Fruit fly (Drosophila melanogaster) whole organism, embryonic: ENCODE results near the gene CkIIbeta.

Experiments used
- B-H2 ChIP-seq: fragments of 200-800 bp; sonication (Bioruptor generic); optimal IDR thresholded peaks from 2 replicates; lab custom pipeline; 2018; ENCODE audit warnings: missing biosample characterization, mild to moderate bottlenecking, missing genetic modification characterization
- CG1024 ChIP-seq: fragments of 200-800 bp; sonication (Bioruptor generic); IDR thresholded peaks from 2 replicates; pipeline ENCODE4 v1.3.6; 2022; ENCODE audit warnings: missing biosample characterization, missing genetic modification characterization
- CG10366 ChIP-seq: fragments of 200-800 bp; sonication (Bioruptor generic); IDR thresholded peaks from 2 replicates; pipeline ENCODE4 v1.3.6; 2022; ENCODE audit warnings: missing biosample characterization, missing genetic modification characterization
- CG11085 ChIP-seq: fragments of 200-800 bp; sonication (Bioruptor generic); IDR thresholded peaks from 2 replicates; pipeline ENCODE4 v1.3.6; 2022; ENCODE audit warnings: missing biosample characterization, missing genetic modification characterization
- CG11456 ChIP-seq: fragments of 200-800 bp; sonication (Bioruptor generic); IDR thresholded peaks from 3 replicates; pipeline ENCODE4 v1.3.6; 2022; ENCODE audit warnings: missing biosample characterization, missing genetic modification characterization
- CG11504 ChIP-seq: fragments of 200-800 bp; sonication (Bioruptor generic); optimal IDR thresholded peaks from 3 replicates; lab custom pipeline; 2019; ENCODE audit warnings: missing biosample characterization, mild to moderate bottlenecking, missing genetic modification characterization, moderate library complexity
- CG13123 ChIP-seq: fragments of 200-800 bp; sonication (Bioruptor generic); optimal IDR thresholded peaks from 2 replicates; lab custom pipeline; 2016; ENCODE audit warnings: missing biosample characterization, missing genetic modification characterization
- CG14441 ChIP-seq: fragments of 200-800 bp; sonication (Bioruptor generic); IDR thresholded peaks from 2 replicates; pipeline ENCODE4 v1.3.6; 2022; ENCODE audit warnings: missing biosample characterization, missing genetic modification characterization
- CG17361 ChIP-seq: fragments of 200-800 bp; sonication (Bioruptor generic); IDR thresholded peaks from 3 replicates; pipeline ENCODE4 v1.3.6; 2022; ENCODE audit warnings: missing biosample characterization, missing genetic modification characterization
- CG17612 ChIP-seq: fragments of 200-800 bp; sonication (Bioruptor generic); IDR thresholded peaks from 2 replicates; pipeline ENCODE4 v1.3.6; 2022; ENCODE audit warnings: missing biosample characterization, missing genetic modification characterization
- CG2202 ChIP-seq: fragments of 200-800 bp; sonication (Bioruptor generic); optimal IDR thresholded peaks from 2 replicates; lab custom pipeline; 2018; ENCODE audit warnings: missing biosample characterization, mild to moderate bottlenecking, missing genetic modification characterization
- CG2875 ChIP-seq: fragments of 200-800 bp; sonication (Bioruptor generic); optimal IDR thresholded peaks from 2 replicates; lab custom pipeline; 2017; ENCODE audit warnings: missing biosample characterization, mild to moderate bottlenecking, missing genetic modification characterization, missing genetic modification reagents
- CG30431 ChIP-seq: fragments of 200-800 bp; sonication (Bioruptor generic); optimal IDR thresholded peaks from 2 replicates; lab custom pipeline; 2017; ENCODE audit warnings: missing biosample characterization, missing genetic modification characterization
- CG31224 ChIP-seq: fragments of 200-800 bp; sonication (Bioruptor generic); IDR thresholded peaks from 2 replicates; pipeline ENCODE4 v1.3.6; 2022; ENCODE audit warnings: missing biosample characterization, missing genetic modification characterization
- CG33557 ChIP-seq: fragments of 200-800 bp; sonication (Bioruptor generic); optimal IDR thresholded peaks from 2 replicates; lab custom pipeline; 2019; ENCODE audit warnings: missing biosample characterization, mild to moderate bottlenecking, missing genetic modification characterization, moderate library complexity
- CG3726 ChIP-seq: fragments of 200-800 bp; sonication (Bioruptor generic); IDR thresholded peaks from 3 replicates; pipeline ENCODE4, ENCODE4 v1.3.6; 2022; ENCODE audit warnings: missing biosample characterization, missing genetic modification characterization
- CG7786 ChIP-seq: fragments of 200-800 bp; sonication (Bioruptor generic); optimal IDR thresholded peaks from 2 replicates; lab custom pipeline; 2016; ENCODE audit warnings: missing biosample characterization, missing genetic modification characterization
- Dbx ChIP-seq: fragments of 200-800 bp; sonication (Bioruptor generic); IDR thresholded peaks from 3 replicates; pipeline ENCODE4 v1.3.6; 2022; ENCODE audit warnings: missing biosample characterization, missing genetic modification characterization
- Doc3 ChIP-seq: fragments of 200-800 bp; sonication (Bioruptor generic); IDR thresholded peaks from 3 replicates; pipeline ENCODE4 v1.3.6; 2022; ENCODE audit warnings: missing biosample characterization, missing genetic modification characterization; ENCODE audit not compliant: partially characterized antibody
- E2f2 ChIP-seq: fragments of 200-800 bp; sonication (Bioruptor generic); IDR thresholded peaks from 2 replicates; pipeline ENCODE4 v1.3.6; 2022; ENCODE audit warnings: missing biosample characterization, missing genetic modification characterization
- Hand ChIP-seq: fragments of 200-800 bp; sonication (Bioruptor generic); optimal IDR thresholded peaks from 2 replicates; lab custom pipeline; 2017; ENCODE audit warnings: mild to moderate bottlenecking, missing biosample characterization, missing genetic modification reagents, missing genetic modification characterization
- Lpt ChIP-seq: fragments of >200 bp; optimal IDR thresholded peaks from 2 replicates; lab custom pipeline; 2018; ENCODE audit warnings: missing biosample characterization, missing genetic modification characterization
- Nf-YC ChIP-seq: fragments of 200-800 bp; optimal IDR thresholded peaks from 3 replicates; lab custom pipeline; 2019; ENCODE audit warnings: missing biosample characterization, mild to moderate bottlenecking, missing genetic modification characterization, moderate library complexity
- Oaz ChIP-seq: fragments of 200-800 bp; sonication (Bioruptor generic); IDR thresholded peaks from 2 replicates; pipeline ENCODE4 v1.3.6; 2022; ENCODE audit warnings: missing biosample characterization, missing genetic modification characterization
- Oli ChIP-seq: fragments of 200-800 bp; sonication (Bioruptor generic); optimal IDR thresholded peaks from 2 replicates; lab custom pipeline; 2018; ENCODE audit warnings: missing biosample characterization, mild to moderate bottlenecking, missing genetic modification characterization, moderate library complexity
- Opbp ChIP-seq: fragments of 200-800 bp; sonication (Bioruptor generic); IDR thresholded peaks from 3 replicates; pipeline ENCODE4 v1.3.6; 2022; ENCODE audit warnings: missing biosample characterization, missing genetic modification characterization; ENCODE audit not compliant: partially characterized antibody
- Poxn ChIP-seq: fragments of 200-800 bp; sonication (Bioruptor generic); IDR thresholded peaks from 2 replicates; pipeline ENCODE4 v1.3.6; 2022; ENCODE audit warnings: missing biosample characterization, missing genetic modification characterization
- aop ChIP-seq: fragments of 200-800 bp; sonication (Bioruptor generic); IDR thresholded peaks from 2 replicates; pipeline ENCODE4 v1.3.6; 2022; ENCODE audit warnings: missing biosample characterization, missing genetic modification characterization
- bcd ChIP-seq: fragments of 200-800 bp; sonication (Bioruptor generic); optimal IDR thresholded peaks from 2 replicates; lab custom pipeline; 2017; ENCODE audit warnings: missing biosample characterization, mild to moderate bottlenecking, missing genetic modification characterization
- bsh ChIP-seq, 2 experiments: fragments of 200-800 bp; sonication (Bioruptor generic); optimal IDR thresholded peaks; 2 replicates each; lab custom pipeline; 2017 to 2018; ENCODE audit warnings: mild to moderate bottlenecking in 2 of 2, missing biosample characterization in 2 of 2, missing genetic modification characterization in 2 of 2, moderate library complexity in 1 of 2
- esg ChIP-seq: fragments of 200-800 bp; sonication (Bioruptor generic); conservative IDR thresholded peaks from 2 replicates; pipeline ENCODE4 v1.3.6; 2022; ENCODE audit warnings: missing biosample characterization, missing genetic modification characterization
- ewg ChIP-seq: fragments of 200-800 bp; sonication (Bioruptor generic); optimal IDR thresholded peaks from 3 replicates; lab custom pipeline; 2017; ENCODE audit warnings: mild to moderate bottlenecking, missing biosample characterization, missing genetic modification reagents, missing genetic modification characterization
- fru ChIP-seq: fragments of >200 bp; optimal IDR thresholded peaks from 2 replicates; lab custom pipeline; 2017
- grn ChIP-seq: fragments of 200-800 bp; sonication (Bioruptor generic); optimal IDR thresholded peaks from 3 replicates; lab custom pipeline; 2017; ENCODE audit warnings: missing biosample characterization, missing genetic modification characterization
- gro ChIP-seq: fragments of 200-800 bp; sonication (Bioruptor generic); optimal IDR thresholded peaks from 2 replicates; lab custom pipeline; 2016; ENCODE audit warnings: missing biosample characterization, missing genetic modification characterization
- gsb ChIP-seq: fragments of 200-800 bp; sonication (Bioruptor generic); IDR thresholded peaks from 2 replicates; pipeline ENCODE4 v1.3.6; 2022; ENCODE audit warnings: missing biosample characterization, missing genetic modification characterization
- inv ChIP-seq: fragments of 200-800 bp; sonication (Bioruptor generic); IDR thresholded peaks from 2 replicates; pipeline ENCODE4 v1.3.6; 2022; ENCODE audit warnings: missing biosample characterization, missing genetic modification characterization; ENCODE audit not compliant: partially characterized antibody
- knrl ChIP-seq: fragments of 200-800 bp; sonication (Bioruptor generic); IDR thresholded peaks from 3 replicates; pipeline ENCODE4 v1.3.6; 2022; ENCODE audit warnings: missing biosample characterization, missing genetic modification characterization; ENCODE audit not compliant: partially characterized antibody
- maf-S ChIP-seq: fragments of 200-800 bp; sonication (Bioruptor generic); optimal IDR thresholded peaks from 2 replicates; lab custom pipeline; 2016; ENCODE audit warnings: missing biosample characterization, missing genetic modification characterization
- oc ChIP-seq: fragments of 200-800 bp; sonication (Bioruptor generic); optimal IDR thresholded peaks from 2 replicates; lab custom pipeline; 2018; ENCODE audit warnings: missing biosample characterization, mild to moderate bottlenecking, missing genetic modification characterization, moderate library complexity
- org-1 ChIP-seq: fragments of 200-800 bp; sonication (Bioruptor generic); optimal IDR thresholded peaks from 2 replicates; lab custom pipeline; 2017; ENCODE audit warnings: missing biosample characterization, missing genetic modification characterization
- pan ChIP-seq, 4 experiments: fragments of >200 bp in 3 of 4; fragments of 200-800 bp in 1 of 4; sonication (Bioruptor generic) in 1 of 4; optimal IDR thresholded peaks in 3 of 4; IDR thresholded peaks in 1 of 4; 2 replicates each; pipeline versions ENCODE4 v1.3.6 to Lab custom; 2017 to 2022; ENCODE audit warnings: missing biosample characterization in 2 of 4, missing genetic modification characterization in 2 of 4, mixed read lengths in 1 of 4
- sens ChIP-seq: fragments of 200-800 bp; sonication (Bioruptor generic); peaks from one replicate; lab custom pipeline; 2016; ENCODE audit warnings: missing biosample characterization, missing genetic modification characterization
- slp2 ChIP-seq: fragments of 200-800 bp; sonication (Bioruptor generic); optimal IDR thresholded peaks from 2 replicates; lab custom pipeline; 2016; ENCODE audit warnings: missing biosample characterization, missing genetic modification characterization
- stc ChIP-seq: fragments of 200-800 bp; sonication (Bioruptor generic); IDR thresholded peaks from 2 replicates; pipeline ENCODE4 v1.3.6; 2022; ENCODE audit warnings: missing biosample characterization, missing genetic modification characterization
- stwl ChIP-seq: fragments of 200-800 bp; sonication (Bioruptor generic); optimal IDR thresholded peaks from 3 replicates; lab custom pipeline; 2018; ENCODE audit warnings: missing biosample characterization, mild to moderate bottlenecking, missing genetic modification characterization, moderate library complexity
- tna ChIP-seq: fragments of 200-800 bp; sonication (Bioruptor generic); IDR thresholded peaks from 2 replicates; pipeline ENCODE4 v1.3.6; 2022; ENCODE audit warnings: missing biosample characterization, missing genetic modification characterization; ENCODE audit not compliant: partially characterized antibody
- trem ChIP-seq: fragments of 200-800 bp; optimal IDR thresholded peaks from 3 replicates; lab custom pipeline; 2019; ENCODE audit warnings: missing biosample characterization, mild to moderate bottlenecking, missing genetic modification characterization, moderate library complexity
- trh ChIP-seq: fragments of 200-800 bp; sonication (Bioruptor generic); optimal IDR thresholded peaks from 2 replicates; lab custom pipeline; 2016; ENCODE audit warnings: missing biosample characterization, missing genetic modification characterization
- wor ChIP-seq: fragments of 200-800 bp; sonication (Bioruptor generic); IDR thresholded peaks from 2 replicates; pipeline ENCODE4 v1.3.6; 2022; ENCODE audit warnings: missing biosample characterization, missing genetic modification characterization

The CkIIbeta gene

dm6 chrX:11775987-11776587 lies 16.2 kb upstream of the CkIIbeta start (continued):
- TF ChIP-seq Opbp (GFP tag; lab: Robert Waterston, UW): no peak
- TF ChIP-seq CG1024 (GFP tag; lab: Robert Waterston, UW): 0 out of 2 replicates have a peak, but pooled peaks have one; percentile 30
- TF ChIP-seq Nf-YC: no peak
- no peak for TF ChIP-seq knrl (GFP tag; lab: Robert Waterston, UW)
- no peak for TF ChIP-seq CG13123 (GFP tag; lab: Kevin White, UChicago)
- TF ChIP-seq CG10366 (GFP tag; lab: Robert Waterston, UW): 0 out of 2 replicates have a peak, but pooled peaks have one; percentile 36
- TF ChIP-seq Lpt (GFP tag; lab: Kevin White, UChicago): no peak
- peak; percentile 28 for TF ChIP-seq E2f2
- no peak for TF ChIP-seq CG17361 (GFP tag; lab: Robert Waterston, UW)
- TF ChIP-seq bsh (GFP tag; optimal IDR thresholded peaks at IDR 0.05; lab: Kevin White, UChicago): peak; percentile 67 to 91
- no peak for TF ChIP-seq Dbx (GFP tag; lab: Robert Waterston, UW)
- no peak for TF ChIP-seq CG11456 (GFP tag; lab: Robert Waterston, UW)
- TF ChIP-seq CG2202 (tag; lab: Kevin White, UChicago): peak; percentile 60
- TF ChIP-seq stwl (tag; lab: Kevin White, UChicago): peak; percentile 1
- TF ChIP-seq fru (lab: Kevin White, UChicago): no peak
- TF ChIP-seq aop: no peak
- TF ChIP-seq CG11085 (GFP tag; lab: Robert Waterston, UW): no peak
- peak; percentile 44 for TF ChIP-seq org-1
- TF ChIP-seq B-H2 (GFP tag; lab: Kevin White, UChicago): no peak
- peak; percentile 39 for TF ChIP-seq trem
- TF ChIP-seq wor (GFP tag; lab: Robert Waterston, UW): no peak
- TF ChIP-seq oc (tag; lab: Kevin White, UChicago): peak; percentile 49
- TF ChIP-seq Doc3 (GFP tag; lab: Robert Waterston, UW): no peak
- TF ChIP-seq grn (GFP tag; lab: Kevin White, UChicago): no peak
- peak; percentile 53 for TF ChIP-seq Oli
- no peak for TF ChIP-seq Poxn
- peak; percentile 47 for TF ChIP-seq esg
- TF ChIP-seq inv (GFP tag; lab: Robert Waterston, UW): no peak
- TF ChIP-seq stc: peak; percentile 36; the same call in 1 of the 2 replicates
- TF ChIP-seq CG11504 (tag; lab: Kevin White, UChicago): no peak
- TF ChIP-seq ewg (GFP tag; lab: Kevin White, UChicago): peak; percentile 25
- peak; percentile 55 for TF ChIP-seq bcd (GFP tag; lab: Kevin White, UChicago)
- TF ChIP-seq CG31224 (GFP tag; lab: Robert Waterston, UW): no peak
- no peak for TF ChIP-seq gsb (GFP tag; lab: Robert Waterston, UW)
- peak; percentile 92 for TF ChIP-seq sens (GFP tag; lab: Kevin White, UChicago)
- TF ChIP-seq CG14441 (GFP tag; lab: Robert Waterston, UW): 0 out of 2 replicates have a peak, but pooled peaks have one; percentile 17
- no peak for TF ChIP-seq trh
- TF ChIP-seq pan (optimal IDR thresholded peaks at IDR 0.05; lab: Kevin White, UChicago): no peak
- peak in 1 of 2 experiments; percentile 30 for TF ChIP-seq pan (GFP tag; optimal IDR thresholded peaks at IDR 0.05 in 1 of 2, IDR thresholded peaks at IDR 0.05 in 1 of 2)
- peak; percentile 6 for TF ChIP-seq CG7786 (GFP tag; lab: Kevin White, UChicago)
- TF ChIP-seq Oaz (GFP tag; lab: Robert Waterston, UW): no peak
- no peak for TF ChIP-seq Hand (GFP tag; lab: Kevin White, UChicago)
- peak; percentile 79 for TF ChIP-seq CG33557
- peak; percentile 27; the same call in 1 of the 3 replicates for TF ChIP-seq CG3726
- TF ChIP-seq tna (GFP tag; lab: Robert Waterston, UW): no peak
- peak; percentile 62 for TF ChIP-seq CG30431
- peak; percentile 39 for TF ChIP-seq slp2
- TF ChIP-seq CG2875 (GFP tag; lab: Kevin White, UChicago): peak; percentile 66
- 0 out of 2 replicates have a peak, but pooled peaks have one; percentile 17 for TF ChIP-seq CG17612 (GFP tag; lab: Robert Waterston, UW)
- no peak for TF ChIP-seq maf-S
- TF ChIP-seq gro (GFP tag; lab: Kevin White, UChicago): no peak
